Worm (Caenorhabditis elegans) whole organism, L4 larva: ENCODE results near the gene pals-29.

Experiments
- R02D3.7 ChIP-seq: fragments of 150-350 bp; sonication (generic microtip); optimal IDR thresholded peaks from 3 replicates; lab custom pipeline; 2014; ENCODE audit warnings: missing biosample characterization, missing genetic modification characterization
- daf-12 ChIP-seq: fragments of 150-350 bp; optimal IDR thresholded peaks from 2 replicates; lab custom pipeline; 2014; ENCODE audit warnings: missing biosample characterization, missing genetic modification reagents, missing genetic modification characterization
- dpl-1 ChIP-seq: fragments of 150-350 bp; optimal IDR thresholded peaks from 2 replicates; lab custom pipeline; 2014; ENCODE audit warnings: missing biosample characterization, missing genetic modification reagents, missing genetic modification characterization
- fkh-10 ChIP-seq: fragments of 150-350 bp; optimal IDR thresholded peaks from 2 replicates; lab custom pipeline; 2014; ENCODE audit warnings: missing biosample characterization, missing genetic modification reagents, missing genetic modification characterization
- fos-1 ChIP-seq: fragments of 150-350 bp; optimal IDR thresholded peaks from 2 replicates; lab custom pipeline; 2014; ENCODE audit warnings: missing biosample characterization, missing genetic modification characterization
- jun-1 ChIP-seq: fragments of 150-350 bp; optimal IDR thresholded peaks from 2 replicates; lab custom pipeline; 2014; ENCODE audit warnings: missing biosample characterization, missing genetic modification reagents, missing genetic modification characterization
- nhr-28 ChIP-seq: fragments of 150-350 bp; optimal IDR thresholded peaks from 2 replicates; lab custom pipeline; 2014; ENCODE audit warnings: missing biosample characterization, missing genetic modification characterization
- rbr-2 ChIP-seq: sonication (generic microtip); optimal IDR thresholded peaks from 2 replicates; lab custom pipeline; 2016; ENCODE audit warnings: missing genotype, missing genetic modification characterization, missing compliant biosample characterization
- zag-1 ChIP-seq: fragments of 150-350 bp; optimal IDR thresholded peaks from 2 replicates; lab custom pipeline; 2014; ENCODE audit warnings: missing biosample characterization, missing genetic modification characterization

DNA sequence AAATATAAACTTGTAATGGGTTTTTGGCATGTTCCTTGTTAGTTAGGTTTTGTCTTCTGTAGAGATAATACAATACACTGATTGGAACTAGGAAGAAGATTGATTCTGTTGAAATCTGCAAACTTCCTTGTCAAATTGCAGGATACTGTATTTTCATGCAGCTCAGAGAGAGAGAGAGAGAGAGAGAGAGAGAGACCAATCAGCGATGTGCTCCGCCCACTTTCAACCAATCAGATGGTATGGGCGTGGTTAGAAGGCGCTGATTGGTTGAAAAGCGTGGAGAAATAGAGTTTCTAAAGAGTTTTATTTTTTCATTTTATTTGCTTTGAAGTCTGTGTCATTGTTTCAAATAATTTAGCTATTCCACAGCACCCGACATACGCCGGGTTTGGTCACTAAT lies 4.9 kb upstream of the pals-29 start:
- TF ChIP-seq fos-1 (no peak), nhr-28 (tag; lab: Kevin White, UChicago) (no peak), zag-1 (tag; lab: Kevin White, UChicago) (no peak), rbr-2 (tag; lab: Kevin White, UChicago) (no peak), dpl-1 (GFP tag; lab: Kevin White, UChicago) (no peak), R02D3.7 (no peak), daf-12 (tag; lab: Kevin White, UChicago) (no peak), fkh-10 (GFP tag; lab: Kevin White, UChicago) (no peak), jun-1 (tag; lab: Kevin White, UChicago) (no peak)
